Worm (Caenorhabditis elegans) whole organism, late embryonic: Measurements from ENCODE around the gene ZC443.7.

Experiments
- F13H6.1 ChIP-seq: sonication (generic microtip); optimal IDR thresholded peaks from 2 replicates; lab custom pipeline; 2016; ENCODE audit warnings: missing genetic modification characterization, missing compliant biosample characterization
- K02D7.2 ChIP-seq: sonication (generic microtip); optimal IDR thresholded peaks from 2 replicates; lab custom pipeline; 2017; ENCODE audit warnings: mild to moderate bottlenecking, missing genetic modification characterization, missing compliant biosample characterization
- K09A11.1 ChIP-seq: sonication (generic microtip); optimal IDR thresholded peaks from 2 replicates; lab custom pipeline; 2017; ENCODE audit warnings: antibody characterized with exemption, mild to moderate bottlenecking, missing genetic modification characterization, missing compliant biosample characterization; ENCODE audit not compliant: insufficient read depth
- T23F11.4 ChIP-seq: fragments of 200-800 bp; sonication (Bioruptor generic); optimal IDR thresholded peaks from 2 replicates; lab custom pipeline; 2018; ENCODE audit warnings: mild to moderate bottlenecking, missing genetic modification characterization, missing compliant biosample characterization
- ama-1 ChIP-seq: fragments of 150-350 bp; optimal IDR thresholded peaks from 2 replicates; lab custom pipeline; 2014
- ceh-14 ChIP-seq: sonication (generic microtip); optimal IDR thresholded peaks from 2 replicates; lab custom pipeline; 2016; ENCODE audit warnings: missing genotype, missing genetic modification characterization, missing compliant biosample characterization
- ceh-2 ChIP-seq: sonication (generic microtip); optimal IDR thresholded peaks from 2 replicates; lab custom pipeline; 2016; ENCODE audit warnings: missing genotype, missing genetic modification characterization, missing compliant biosample characterization
- ceh-22 ChIP-seq: sonication (generic microtip); optimal IDR thresholded peaks from 2 replicates; lab custom pipeline; 2017; ENCODE audit warnings: missing biosample characterization, missing genetic modification characterization
- ceh-34 ChIP-seq: sonication (generic microtip); optimal IDR thresholded peaks from 2 replicates; lab custom pipeline; 2016; ENCODE audit warnings: mild to moderate bottlenecking, missing genetic modification characterization, missing compliant biosample characterization
- ceh-45 ChIP-seq: fragments of 200-800 bp; sonication (Bioruptor generic); IDR thresholded peaks from 2 replicates; pipeline ENCODE4 v1.3.6; 2022; ENCODE audit warnings: missing genetic modification reagents, missing genetic modification characterization, missing compliant biosample characterization
- ceh-48 ChIP-seq: sonication (generic microtip); optimal IDR thresholded peaks from 2 replicates; lab custom pipeline; 2016; ENCODE audit warnings: missing genetic modification characterization, inconsistent platforms, missing compliant biosample characterization
- ceh-9 ChIP-seq: sonication (generic microtip); optimal IDR thresholded peaks from 2 replicates; lab custom pipeline; 2016; ENCODE audit warnings: mild to moderate bottlenecking, missing genetic modification characterization, inconsistent platforms, missing compliant biosample characterization
- elt-2 ChIP-seq: sonication (generic microtip); optimal IDR thresholded peaks from 2 replicates; lab custom pipeline; 2016; ENCODE audit warnings: missing genetic modification reagents, missing genetic modification characterization, missing compliant biosample characterization
- ets-4 ChIP-seq: sonication (generic microtip); optimal IDR thresholded peaks from 2 replicates; lab custom pipeline; 2016; ENCODE audit warnings: missing genetic modification characterization, missing compliant biosample characterization
- eyg-1 ChIP-seq: sonication (generic microtip); optimal IDR thresholded peaks from 2 replicates; lab custom pipeline; 2016; ENCODE audit warnings: missing genotype, missing genetic modification characterization, missing compliant biosample characterization
- fax-1 ChIP-seq: sonication (generic microtip); optimal IDR thresholded peaks from 2 replicates; lab custom pipeline; 2016; ENCODE audit warnings: missing genotype, missing genetic modification characterization, missing compliant biosample characterization
- gmeb-2 ChIP-seq: sonication (generic microtip); optimal IDR thresholded peaks from 2 replicates; lab custom pipeline; 2016; ENCODE audit warnings: missing genetic modification characterization, inconsistent platforms, missing compliant biosample characterization
- hlh-15 ChIP-seq: sonication (generic microtip); optimal IDR thresholded peaks from 2 replicates; lab custom pipeline; 2016; ENCODE audit warnings: missing genetic modification characterization, missing compliant biosample characterization
- hlh-6 ChIP-seq: sonication (generic microtip); optimal IDR thresholded peaks from 2 replicates; lab custom pipeline; 2016; ENCODE audit warnings: missing genotype, missing genetic modification characterization, missing compliant biosample characterization
- hlh-8 ChIP-seq: sonication (generic microtip); optimal IDR thresholded peaks from 2 replicates; lab custom pipeline; 2016; ENCODE audit warnings: missing genotype, missing genetic modification characterization, missing compliant biosample characterization
- lim-6 ChIP-seq: sonication (generic microtip); optimal IDR thresholded peaks from 2 replicates; lab custom pipeline; 2016; ENCODE audit warnings: missing genetic modification characterization, missing compliant biosample characterization
- mec-3 ChIP-seq: sonication (generic microtip); optimal IDR thresholded peaks from 2 replicates; lab custom pipeline; 2016; ENCODE audit warnings: borderline replicate concordance, missing genetic modification characterization, missing compliant biosample characterization
- nfya-1 ChIP-seq: sonication (generic microtip); optimal IDR thresholded peaks from 2 replicates; lab custom pipeline; 2017; ENCODE audit warnings: missing genetic modification characterization, mild to moderate bottlenecking, missing compliant biosample characterization, antibody characterized with exemption, moderate library complexity
- nhr-232 ChIP-seq: sonication (generic microtip); optimal IDR thresholded peaks from 2 replicates; lab custom pipeline; 2016; ENCODE audit warnings: missing genetic modification characterization, missing compliant biosample characterization
- npax-4 ChIP-seq: sonication (generic microtip); optimal IDR thresholded peaks from 2 replicates; lab custom pipeline; 2016; ENCODE audit warnings: missing genetic modification characterization, missing compliant biosample characterization
- odd-2 ChIP-seq: sonication (generic microtip); optimal IDR thresholded peaks from 2 replicates; lab custom pipeline; 2017; ENCODE audit warnings: antibody characterized with exemption, mild to moderate bottlenecking, missing genetic modification characterization, missing compliant biosample characterization
- pag-3 ChIP-seq: sonication (generic microtip); optimal IDR thresholded peaks from 2 replicates; lab custom pipeline; 2016; ENCODE audit warnings: missing compliant biosample characterization, missing genetic modification characterization, borderline replicate concordance
- pha-2 ChIP-seq: sonication (generic microtip); optimal IDR thresholded peaks from 2 replicates; lab custom pipeline; 2017; ENCODE audit warnings: mild to moderate bottlenecking, missing genetic modification characterization, missing compliant biosample characterization
- pha-4 ChIP-seq: fragments of 150-350 bp; optimal IDR thresholded peaks from 2 replicates; lab custom pipeline; 2018; ENCODE audit warnings: missing biosample characterization, missing genetic modification reagents, missing genetic modification characterization
- syd-9 ChIP-seq: sonication (generic microtip); optimal IDR thresholded peaks from 2 replicates; lab custom pipeline; 2016; ENCODE audit warnings: mild to moderate bottlenecking, missing genetic modification characterization, moderate library complexity, missing compliant biosample characterization
- tbx-7 ChIP-seq: sonication (generic microtip); optimal IDR thresholded peaks from 2 replicates; lab custom pipeline; 2016; ENCODE audit warnings: missing genotype, missing genetic modification characterization, missing compliant biosample characterization
- unc-42 ChIP-seq: sonication (generic microtip); optimal IDR thresholded peaks from 2 replicates; lab custom pipeline; 2016; ENCODE audit warnings: missing genotype, missing genetic modification characterization, missing compliant biosample characterization
- unc-86 ChIP-seq: sonication (generic microtip); optimal IDR thresholded peaks from 2 replicates; lab custom pipeline; 2016; ENCODE audit warnings: missing genetic modification characterization, missing compliant biosample characterization
- zip-5 ChIP-seq: sonication (generic microtip); optimal IDR thresholded peaks from 2 replicates; lab custom pipeline; 2016; ENCODE audit warnings: missing genetic modification characterization, missing compliant biosample characterization
- ztf-16 ChIP-seq: sonication (generic microtip); optimal IDR thresholded peaks from 2 replicates; lab custom pipeline; 2017; ENCODE audit warnings: missing genetic modification characterization, missing compliant biosample characterization

The ZC443.7 gene

DNA sequence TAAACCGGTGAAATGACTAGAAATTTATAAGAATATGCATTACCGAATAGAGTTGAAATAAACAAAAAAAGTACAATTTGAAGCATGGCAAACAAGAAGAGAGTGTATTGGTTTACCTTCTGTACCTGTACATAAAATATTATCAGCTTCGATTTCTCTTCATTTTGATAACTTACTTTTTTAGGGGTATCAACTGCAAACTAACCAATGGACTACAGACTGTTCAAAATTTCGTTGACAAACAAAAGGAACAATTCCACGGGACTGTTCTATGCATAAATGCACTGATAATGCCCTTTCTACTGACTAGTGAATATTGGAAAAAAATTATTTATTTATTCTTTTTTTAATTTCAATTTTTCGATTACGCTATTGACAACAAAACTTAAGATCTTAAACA, 8.3 kb upstream of the ZC443.7 start, which contains the start of gene ugt-6:
TSS of gene ugt-6 (minus strand) at position 233 of the 400 bp plus-strand sequence.
- no peak for TF ChIP-seq ceh-48 (tag; lab: Kevin White, UChicago)
- TF ChIP-seq ceh-2 (tag; lab: Kevin White, UChicago), result no peak
- no peak for TF ChIP-seq syd-9 (tag; lab: Kevin White, UChicago)
- no peak for TF ChIP-seq elt-2 (tag; lab: Kevin White, UChicago)
- TF ChIP-seq tbx-7, result no peak
- no peak for TF ChIP-seq T23F11.4 (GFP tag; lab: Kevin White, UChicago)
- no peak for TF ChIP-seq pha-4 (tag; lab: Kevin White, UChicago)
- no peak for TF ChIP-seq ceh-45 (GFP tag; lab: Robert Waterston, UW)
- TF ChIP-seq gmeb-2 (tag; lab: Kevin White, UChicago), result no peak

DNA sequence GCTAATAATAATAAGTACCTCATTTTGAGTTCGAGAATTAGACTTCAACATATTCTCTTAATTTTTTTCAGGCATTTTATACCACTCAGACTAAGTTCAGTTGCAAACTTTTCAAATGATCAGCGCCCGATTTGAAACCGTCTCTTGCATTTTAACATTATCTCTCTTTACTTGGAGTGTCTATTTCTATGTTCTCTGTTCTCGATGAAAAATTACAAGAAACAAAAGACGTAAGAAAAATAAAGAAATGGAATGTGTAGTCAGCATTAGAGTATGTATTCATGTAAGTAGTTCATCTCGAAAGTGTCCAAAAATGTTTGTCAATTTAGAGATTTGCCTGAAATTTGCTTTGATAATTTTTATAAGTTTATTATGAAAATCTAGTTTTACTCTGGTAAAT, 6.1 kb upstream of the ZC443.7 start, which contains the start of gene ugt-3:
TSS of gene ugt-3 (minus strand) at position 101 of the 400 bp plus-strand sequence.
- no peak for TF ChIP-seq nhr-232 (tag; lab: Kevin White, UChicago)
- TF ChIP-seq K02D7.2, result no peak
- TF ChIP-seq npax-4, result no peak
- no peak for TF ChIP-seq ceh-45 (GFP tag; lab: Robert Waterston, UW)
- no peak for TF ChIP-seq odd-2

ce11 chrV:12803274-12803673, 3.0 kb upstream of the ZC443.7 start, which contains the start of gene srbc-45:
Gene srbc-45 (plus strand): TSS chrV:12803574.
- TF ChIP-seq hlh-8 (tag; lab: Kevin White, UChicago), result no peak
- TF ChIP-seq ceh-9 (tag; lab: Kevin White, UChicago), result no peak
- no peak for TF ChIP-seq unc-42 (tag; lab: Kevin White, UChicago)
- TF ChIP-seq ceh-22 (tag; lab: Kevin White, UChicago), result no peak
- no peak for TF ChIP-seq zip-5 (tag; lab: Kevin White, UChicago)

- TF ChIP-seq ceh-9 (tag; lab: Kevin White, UChicago) (no peak), lim-6 (tag; lab: Kevin White, UChicago) (no peak), npax-4 (no peak), ztf-16 (no peak), unc-86 (tag; lab: Kevin White, UChicago) (no peak), ceh-48 (tag; lab: Kevin White, UChicago) (no peak), zip-5 (tag; lab: Kevin White, UChicago) (no peak), mec-3 (tag; lab: Kevin White, UChicago) (no peak), pag-3 (no peak), hlh-15 (no peak), hlh-8 (tag; lab: Kevin White, UChicago) (no peak), ets-4 (no peak), fax-1 (tag; lab: Kevin White, UChicago) (no peak), K09A11.1 (no peak)
Measured at ce11 chrV:12809876-12810275, 3.6 kb downstream of the ZC443.7 start, which contains the start of gene ZC443.1. Gene ZC443.1 (minus strand): TSS chrV:12810080.

DNA sequence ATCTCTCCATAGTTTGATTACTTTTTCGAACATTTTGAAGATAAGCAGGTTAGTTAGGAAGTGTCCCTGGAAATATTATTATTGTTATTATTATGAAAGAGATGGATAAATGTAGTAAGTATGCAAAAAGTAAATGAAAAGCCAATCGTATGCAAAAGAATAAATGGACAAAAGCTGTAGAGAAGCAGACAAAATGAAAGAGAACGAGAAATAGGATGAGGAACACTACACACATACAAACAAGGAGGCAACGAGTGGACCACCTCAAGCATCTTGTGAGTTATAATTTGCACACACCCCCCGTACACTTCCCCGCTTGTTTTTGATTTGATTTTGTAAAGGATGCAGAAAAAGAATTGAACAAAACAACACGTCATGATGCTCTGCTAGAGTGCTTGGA, 4.8 kb downstream of the ZC443.7 start, which contains the start of gene ZC443.2:
TSS of gene ZC443.2 (minus strand) at position 67 of the 400 bp plus-strand sequence.
- TF ChIP-seq K09A11.1 (no peak), nfya-1 (peak; percentile 7)

DNA sequence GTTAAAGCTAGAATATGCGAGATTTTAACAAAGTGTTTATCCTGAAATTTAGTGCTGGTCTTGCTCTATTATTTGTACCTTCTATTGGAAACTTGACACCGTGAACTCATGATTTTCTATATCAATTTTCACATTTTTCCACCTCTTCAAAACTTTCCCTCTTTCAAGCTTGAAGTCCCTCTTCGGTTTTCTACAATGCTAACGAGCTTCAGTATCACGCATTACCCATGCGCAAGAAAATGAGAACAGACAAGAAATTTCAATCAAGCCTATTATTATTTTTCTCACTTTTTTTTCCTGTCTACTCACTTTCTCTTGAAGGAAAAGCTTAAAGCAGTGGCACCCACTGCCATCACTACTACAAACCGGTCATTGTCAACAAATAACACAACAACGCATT, 5.5 kb downstream of the ZC443.7 start:
- TF ChIP-seq ceh-14 (tag; lab: Kevin White, UChicago) (no peak), ceh-34 (tag; lab: Kevin White, UChicago) (peak; percentile 31), T23F11.4 (GFP tag; lab: Kevin White, UChicago) (no peak), hlh-6 (no peak), ama-1 (lab: Kevin White, UChicago) (peak; percentile 62), F13H6.1 (tag; lab: Kevin White, UChicago) (no peak), pha-2 (tag; lab: Kevin White, UChicago) (no peak), unc-86 (tag; lab: Kevin White, UChicago) (no peak), eyg-1 (tag; lab: Kevin White, UChicago) (no peak)
